Worm (Caenorhabditis elegans) whole organism, L3 larva: ENCODE measurements around the gene inx-3.
A peak's percentile ranks its signal among the peaks of the same experiment; 100 is the strongest.

Experiments
- ZK546.5 ChIP-seq: sonication (generic microtip); optimal IDR thresholded peaks from 2 replicates; lab custom pipeline; 2017; ENCODE audit warnings: missing biosample characterization, missing genetic modification characterization
- aly-2 ChIP-seq: fragments of 150-350 bp; optimal IDR thresholded peaks from 2 replicates; lab custom pipeline; 2014; ENCODE audit warnings: missing biosample characterization, missing genetic modification characterization
- ama-1 ChIP-seq: fragments of 150-350 bp; optimal IDR thresholded peaks from 2 replicates; lab custom pipeline; 2018
- ceh-16 ChIP-seq: sonication (generic microtip); optimal IDR thresholded peaks from 2 replicates; lab custom pipeline; 2017; ENCODE audit warnings: missing biosample characterization, missing genetic modification characterization
- ceh-28 ChIP-seq: fragments of 150-350 bp; optimal IDR thresholded peaks from 2 replicates; lab custom pipeline; 2014; ENCODE audit warnings: missing biosample characterization, missing genetic modification reagents, missing genetic modification characterization
- ceh-82 ChIP-seq: fragments of 150-350 bp; optimal IDR thresholded peaks from 2 replicates; lab custom pipeline; 2014; ENCODE audit warnings: missing biosample characterization, missing genetic modification characterization
- daf-12 ChIP-seq: fragments of 150-350 bp; optimal IDR thresholded peaks from 2 replicates; lab custom pipeline; 2014; ENCODE audit warnings: missing biosample characterization, missing genetic modification reagents, missing genetic modification characterization
- egl-27 ChIP-seq: sonication (generic microtip); optimal IDR thresholded peaks from 4 replicates; lab custom pipeline; 2017; ENCODE audit warnings: missing biosample characterization, missing genetic modification reagents, missing genetic modification characterization
- elt-1 ChIP-seq: fragments of 150-350 bp; optimal IDR thresholded peaks from 2 replicates; lab custom pipeline; 2014; ENCODE audit warnings: missing biosample characterization, missing genetic modification characterization
- elt-2 ChIP-seq: sonication (generic microtip); optimal IDR thresholded peaks from 2 replicates; lab custom pipeline; 2016; ENCODE audit warnings: missing genetic modification reagents, mild to moderate bottlenecking, missing genetic modification characterization, missing compliant biosample characterization
- elt-3 ChIP-seq, 3 experiments: fragments of 150-350 bp in 1 of 3; sonication (generic microtip) in 2 of 3; optimal IDR thresholded peaks; 2 replicates in 2 of 3; 4 replicates in 1 of 3; lab custom pipeline; 2014 to 2017; ENCODE audit warnings: missing biosample characterization in 3 of 3, missing genetic modification characterization in 3 of 3
- eor-1 ChIP-seq, 2 experiments: fragments of 150-350 bp; optimal IDR thresholded peaks; 2 replicates each; lab custom pipeline; 2014 to 2018; ENCODE audit warnings: missing biosample characterization in 2 of 2, missing genetic modification characterization in 2 of 2
- fkh-10 ChIP-seq: sonication (generic microtip); optimal IDR thresholded peaks from 2 replicates; lab custom pipeline; 2017; ENCODE audit warnings: missing biosample characterization, missing genetic modification reagents, missing genetic modification characterization
- fkh-2 ChIP-seq: fragments of 150-350 bp; optimal IDR thresholded peaks from 2 replicates; lab custom pipeline; 2014; ENCODE audit warnings: missing biosample characterization, missing genetic modification reagents, missing genetic modification characterization
- fos-1 ChIP-seq: fragments of 150-350 bp; optimal IDR thresholded peaks from 2 replicates; lab custom pipeline; 2014; ENCODE audit warnings: missing biosample characterization, missing genetic modification characterization
- hmg-11 ChIP-seq: sonication (generic microtip); optimal IDR thresholded peaks from 2 replicates; lab custom pipeline; 2016; ENCODE audit warnings: missing genetic modification characterization, missing compliant biosample characterization
- jun-1 ChIP-seq: fragments of 150-350 bp; optimal IDR thresholded peaks from 2 replicates; lab custom pipeline; 2014; ENCODE audit warnings: missing biosample characterization, missing genetic modification reagents, missing genetic modification characterization
- lin-15B ChIP-seq: fragments of 150-350 bp; optimal IDR thresholded peaks from 2 replicates; lab custom pipeline; 2014; ENCODE audit warnings: missing biosample characterization, missing genetic modification characterization
- lin-39 ChIP-seq: fragments of 150-350 bp; optimal IDR thresholded peaks from 2 replicates; lab custom pipeline; 2018; ENCODE audit warnings: missing biosample characterization, missing genetic modification reagents, missing genetic modification characterization
- mdl-1 ChIP-seq: fragments of 150-350 bp; optimal IDR thresholded peaks from 2 replicates; lab custom pipeline; 2014; ENCODE audit warnings: missing biosample characterization, missing genetic modification characterization
- mml-1 ChIP-seq: fragments of 150-350 bp; sonication (generic microtip); optimal IDR thresholded peaks from 3 replicates; lab custom pipeline; 2014; ENCODE audit warnings: missing biosample characterization, missing genetic modification characterization
- nfya-1 ChIP-seq: sonication (generic microtip); optimal IDR thresholded peaks from 2 replicates; lab custom pipeline; 2017; ENCODE audit warnings: missing genetic modification characterization, mild to moderate bottlenecking, missing compliant biosample characterization, antibody characterized with exemption, moderate library complexity; ENCODE audit not compliant: insufficient read depth
- nhr-11 ChIP-seq: fragments of 150-350 bp; optimal IDR thresholded peaks from 2 replicates; lab custom pipeline; 2014; ENCODE audit warnings: missing biosample characterization, missing genetic modification characterization
- nhr-12 ChIP-seq: fragments of 150-350 bp; optimal IDR thresholded peaks from 2 replicates; lab custom pipeline; 2014; ENCODE audit warnings: missing biosample characterization, missing genetic modification characterization
- nhr-23 ChIP-seq: fragments of 150-350 bp; optimal IDR thresholded peaks from 2 replicates; lab custom pipeline; 2014; ENCODE audit warnings: missing biosample characterization, missing genetic modification reagents, missing genetic modification characterization
- nhr-237 ChIP-seq: fragments of 150-350 bp; optimal IDR thresholded peaks from 2 replicates; lab custom pipeline; 2014; ENCODE audit warnings: missing biosample characterization, missing genetic modification characterization
- nhr-25 ChIP-seq: sonication (generic microtip); optimal IDR thresholded peaks from 2 replicates; lab custom pipeline; 2017; ENCODE audit warnings: missing biosample characterization, missing genetic modification characterization
- nhr-28 ChIP-seq: fragments of 150-350 bp; optimal IDR thresholded peaks from 2 replicates; lab custom pipeline; 2014; ENCODE audit warnings: missing biosample characterization, missing genetic modification characterization
- nhr-43 ChIP-seq: sonication (generic microtip); optimal IDR thresholded peaks from 2 replicates; lab custom pipeline; 2016; ENCODE audit warnings: mild to moderate bottlenecking, missing genetic modification characterization, missing compliant biosample characterization; ENCODE audit not compliant: poor library complexity, severe bottlenecking
- nhr-67 ChIP-seq: fragments of 150-350 bp; optimal IDR thresholded peaks from 2 replicates; lab custom pipeline; 2014; ENCODE audit warnings: missing biosample characterization, missing genetic modification characterization
- nhr-76 ChIP-seq: fragments of 150-350 bp; sonication (generic microtip); optimal IDR thresholded peaks from 5 replicates; lab custom pipeline; 2014; ENCODE audit warnings: missing biosample characterization, missing genetic modification characterization
- nhr-77 ChIP-seq: fragments of 150-350 bp; optimal IDR thresholded peaks from 2 replicates; lab custom pipeline; 2014; ENCODE audit warnings: missing biosample characterization, missing genetic modification characterization
- pha-4 ChIP-seq: fragments of 150-350 bp; optimal IDR thresholded peaks from 2 replicates; lab custom pipeline; 2014; ENCODE audit warnings: missing biosample characterization, missing genetic modification reagents, missing genetic modification characterization
- pqm-1 ChIP-seq: fragments of 150-350 bp; optimal IDR thresholded peaks from 2 replicates; lab custom pipeline; 2017; ENCODE audit warnings: missing biosample characterization, missing genetic modification characterization, inconsistent platforms
- sea-2 ChIP-seq: fragments of 150-350 bp; sonication (generic microtip); optimal IDR thresholded peaks from 4 replicates; lab custom pipeline; 2014; ENCODE audit warnings: missing biosample characterization, missing genetic modification reagents, missing genetic modification characterization
- skn-1 ChIP-seq: fragments of 150-350 bp; optimal IDR thresholded peaks from 2 replicates; lab custom pipeline; 2014; ENCODE audit warnings: missing biosample characterization, missing genetic modification characterization
- tbx-2 ChIP-seq: sonication (generic microtip); optimal IDR thresholded peaks from 2 replicates; lab custom pipeline; 2016; ENCODE audit warnings: mild to moderate bottlenecking, missing genetic modification characterization, missing compliant biosample characterization
- unc-62 ChIP-seq: fragments of 150-350 bp; sonication (generic microtip); optimal IDR thresholded peaks from 4 replicates; lab custom pipeline; 2014; ENCODE audit warnings: missing biosample characterization, missing genetic modification reagents, missing genetic modification characterization
- zag-1 ChIP-seq: fragments of 150-350 bp; optimal IDR thresholded peaks from 2 replicates; lab custom pipeline; 2014; ENCODE audit warnings: missing biosample characterization, missing genetic modification characterization
- ztf-11 ChIP-seq: fragments of 150-350 bp; optimal IDR thresholded peaks from 2 replicates; lab custom pipeline; 2014; ENCODE audit warnings: missing biosample characterization, missing genetic modification characterization
- ztf-4 ChIP-seq: fragments of 150-350 bp; optimal IDR thresholded peaks from 2 replicates; lab custom pipeline; 2014; ENCODE audit warnings: missing biosample characterization, missing genetic modification characterization

inx-3 gene

DNA sequence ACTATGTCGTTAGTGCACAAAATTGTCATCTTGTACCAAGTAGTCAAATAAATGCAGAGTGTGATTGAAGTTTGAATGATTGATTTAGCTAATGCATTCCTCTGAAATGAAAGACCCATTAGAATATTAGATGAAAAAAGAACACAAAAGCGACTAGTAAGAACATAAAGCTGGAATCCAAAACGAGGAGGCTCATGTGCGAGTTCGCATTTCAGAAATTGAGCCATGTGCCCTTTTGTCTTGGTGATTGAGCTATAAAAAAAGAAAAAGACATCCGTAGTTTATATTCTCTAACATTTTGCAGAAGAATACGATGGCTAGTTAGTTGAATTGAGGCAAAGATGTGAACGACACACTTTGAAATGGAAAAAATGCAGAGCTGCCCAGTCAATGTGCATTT, 5.5 kb downstream of the inx-3 start, which contains the start of gene F22F4.4:
TSS of gene F22F4.4 (minus strand) at position 101 of the 400 bp plus-strand sequence.
- no peak for TF ChIP-seq nfya-1 (tag; lab: Kevin White, UChicago)
- TF ChIP-seq ceh-82 (tag; lab: Kevin White, UChicago), result no peak
- TF ChIP-seq pha-4 (tag; lab: Kevin White, UChicago), result no peak
- TF ChIP-seq ztf-4 (tag; lab: Kevin White, UChicago), result no peak
- TF ChIP-seq ama-1 (lab: Kevin White, UChicago), result no peak
- no peak for TF ChIP-seq nhr-43
- no peak for TF ChIP-seq sea-2 (GFP tag; lab: Kevin White, UChicago)
- no peak for TF ChIP-seq lin-15B (tag; lab: Kevin White, UChicago)
- TF ChIP-seq aly-2 (tag; lab: Kevin White, UChicago), result no peak
- no peak for TF ChIP-seq ztf-11
- TF ChIP-seq fkh-2, result no peak
- TF ChIP-seq mml-1 (tag; lab: Kevin White, UChicago), result no peak
- no peak for TF ChIP-seq fkh-10
- no peak for TF ChIP-seq ZK546.5 (tag; lab: Kevin White, UChicago)
- TF ChIP-seq skn-1 (tag; lab: Kevin White, UChicago), result no peak

DNA sequence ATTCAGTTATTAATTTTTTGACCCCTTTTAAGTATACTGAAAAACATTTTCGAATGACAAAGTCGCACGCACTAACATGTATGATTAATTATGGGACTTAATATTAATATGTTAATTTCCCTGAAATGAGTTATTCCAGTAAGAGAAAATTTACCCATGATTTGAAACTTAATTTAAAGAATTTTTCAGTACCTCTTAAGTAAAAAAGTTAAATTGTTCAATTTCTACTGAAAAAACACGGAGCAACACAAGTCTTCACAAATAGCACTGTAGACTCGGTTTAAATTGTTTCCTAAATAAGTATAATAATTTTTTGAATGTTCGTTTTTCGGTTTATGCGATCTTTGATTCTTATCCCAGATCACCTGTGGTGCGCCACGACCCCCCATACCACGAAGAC, 6.5 kb downstream of the inx-3 start:
- TF ChIP-seq mdl-1, result no peak
- TF ChIP-seq hmg-11, result no peak
- no peak for TF ChIP-seq ceh-82 (tag; lab: Kevin White, UChicago)
- no peak for TF ChIP-seq ceh-28
- TF ChIP-seq nhr-67 (tag; lab: Kevin White, UChicago), result no peak
- TF ChIP-seq elt-1, result no peak
- no peak for TF ChIP-seq aly-2 (tag; lab: Kevin White, UChicago)
- no peak for TF ChIP-seq egl-27 (tag; lab: Kevin White, UChicago)
- no peak for TF ChIP-seq mml-1 (tag; lab: Kevin White, UChicago)
- no peak for TF ChIP-seq ztf-11
- no peak for TF ChIP-seq pqm-1 (tag; lab: Kevin White, UChicago)
- no peak for TF ChIP-seq nhr-77 (tag; lab: Kevin White, UChicago)
- TF ChIP-seq nhr-25 (tag; lab: Kevin White, UChicago), result no peak
- no peak for TF ChIP-seq nhr-11 (tag; lab: Kevin White, UChicago)
- no peak for TF ChIP-seq nhr-237 (tag; lab: Kevin White, UChicago)
- TF ChIP-seq unc-62 (GFP tag; lab: Kevin White, UChicago), result no peak
- TF ChIP-seq nhr-28, result no peak
- TF ChIP-seq zag-1 (tag; lab: Kevin White, UChicago), result no peak
- no peak for TF ChIP-seq ceh-16 (tag; lab: Kevin White, UChicago)
- TF ChIP-seq jun-1 (tag; lab: Kevin White, UChicago), result no peak

DNA sequence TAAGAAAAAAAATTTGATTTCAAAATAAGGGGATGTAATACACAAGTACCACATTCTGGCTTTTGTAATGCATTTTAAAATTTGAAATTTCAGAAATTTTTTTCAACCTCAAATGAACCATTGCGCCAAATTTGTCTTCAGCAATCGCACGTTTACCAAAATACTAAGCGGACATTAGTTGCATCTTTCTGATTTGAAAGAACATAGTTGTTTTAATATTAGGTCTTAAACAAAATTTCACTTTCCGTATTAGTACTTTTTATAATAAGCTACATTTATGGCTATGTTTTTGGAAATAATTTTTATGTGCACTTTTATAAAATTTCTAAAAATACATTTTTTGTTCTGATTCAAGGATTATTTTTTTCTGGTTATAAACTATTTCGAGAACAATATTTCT, 7.9 kb downstream of the inx-3 start, which contains the start of gene sups-1:
TSS of gene sups-1 (plus strand) at position 301 of the 400 bp plus-strand sequence.
- TF ChIP-seq nhr-28, result no peak
- TF ChIP-seq nhr-12, result no peak
- TF ChIP-seq nhr-43, result no peak
- TF ChIP-seq pqm-1 (tag; lab: Kevin White, UChicago), result no peak
- no peak for TF ChIP-seq fkh-2
- TF ChIP-seq daf-12, result no peak
- TF ChIP-seq lin-15B (tag; lab: Kevin White, UChicago), result no peak
- no peak for TF ChIP-seq tbx-2 (tag; lab: Kevin White, UChicago)
- no peak for TF ChIP-seq ama-1 (lab: Kevin White, UChicago)
- TF ChIP-seq mdl-1, result no peak
- no peak for TF ChIP-seq fos-1 (tag; lab: Kevin White, UChicago)
- TF ChIP-seq nhr-23 (tag; lab: Kevin White, UChicago), result no peak
- TF ChIP-seq egl-27 (tag; lab: Kevin White, UChicago), result no peak
- no peak for TF ChIP-seq zag-1 (tag; lab: Kevin White, UChicago)

DNA sequence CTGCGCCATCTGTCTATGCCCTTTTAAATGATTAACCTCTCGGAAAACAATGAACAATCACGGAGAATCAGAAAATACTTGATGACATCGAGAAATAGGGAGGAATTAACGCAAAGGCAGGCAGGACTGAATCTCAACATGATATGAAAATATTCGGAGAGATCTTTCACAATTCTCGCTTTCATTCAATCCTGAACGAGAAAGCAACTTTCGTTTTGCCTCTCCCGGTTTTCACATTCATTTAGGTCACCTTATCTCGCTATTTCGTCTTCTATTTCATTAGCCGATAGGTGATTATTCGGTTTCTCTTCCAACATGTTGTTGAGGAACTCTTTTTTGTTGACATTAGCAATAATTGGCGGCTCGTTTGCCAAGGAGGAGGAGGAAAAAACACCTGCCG, 8.4 kb downstream of the inx-3 start:
- TF ChIP-seq nhr-43 (peak; percentile 41), nhr-28 (no peak)

DNA sequence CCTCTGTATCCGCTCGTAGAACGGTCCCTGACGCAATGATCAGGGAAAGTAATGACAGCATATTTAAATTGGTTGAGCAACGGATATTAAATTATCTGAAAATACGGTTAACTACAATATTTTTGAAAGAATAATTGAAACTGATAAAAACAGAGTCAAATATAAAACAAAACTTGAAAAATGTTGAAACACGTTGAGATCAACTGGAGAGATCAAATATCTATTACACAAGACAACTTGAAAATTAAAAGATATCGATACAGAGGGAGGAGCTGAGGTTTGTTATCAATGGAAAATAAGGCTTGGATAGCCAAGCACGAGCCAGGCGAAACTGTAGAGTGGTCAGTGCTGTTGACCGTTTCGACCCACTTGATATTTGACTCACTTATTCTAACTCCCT, 14.6 kb downstream of the inx-3 start, which contains the start of gene C09B8.3:
TSS of gene C09B8.3 (minus strand) at position 101 of the 400 bp plus-strand sequence.
- no peak for TF ChIP-seq elt-1
- TF ChIP-seq mdl-1, result no peak
- no peak for TF ChIP-seq nhr-76 (tag; lab: Kevin White, UChicago)
- no peak for TF ChIP-seq pha-4 (tag; lab: Kevin White, UChicago)
- no peak for TF ChIP-seq nhr-237 (tag; lab: Kevin White, UChicago)
- TF ChIP-seq elt-2 (tag; lab: Kevin White, UChicago), result no peak
- TF ChIP-seq eor-1 (tag; optimal IDR thresholded peaks at IDR 0.05; lab: Kevin White, UChicago), result no peak
- TF ChIP-seq lin-39 (tag; lab: Kevin White, UChicago), result no peak
- TF ChIP-seq elt-3 (tag; optimal IDR thresholded peaks at IDR 0.05; lab: Kevin White, UChicago), result no peak
- TF ChIP-seq fos-1 (tag; lab: Kevin White, UChicago), result no peak
- no peak for TF ChIP-seq skn-1 (tag; lab: Kevin White, UChicago)
- TF ChIP-seq ceh-82 (tag; lab: Kevin White, UChicago), result no peak
